Worm (Caenorhabditis elegans) whole organism, L2 larva: Measurements from ENCODE around the gene lea-1.

ENCODE experiments used
- R02D3.7 ChIP-seq: fragments of 150-350 bp; optimal IDR thresholded peaks from 2 replicates; lab custom pipeline; 2014; ENCODE audit warnings: missing biosample characterization, missing genetic modification characterization
- ama-1 ChIP-seq: fragments of 150-350 bp; optimal IDR thresholded peaks from 2 replicates; lab custom pipeline; 2018; ENCODE audit warnings: inconsistent platforms
- elt-3 ChIP-seq: sonication (generic microtip); optimal IDR thresholded peaks from 2 replicates; lab custom pipeline; 2017; ENCODE audit warnings: missing biosample characterization, missing genetic modification characterization
- lin-11 ChIP-seq: fragments of 150-350 bp; sonication (generic microtip); optimal IDR thresholded peaks from 2 replicates; lab custom pipeline; 2014; ENCODE audit warnings: missing biosample characterization, missing genetic modification characterization, inconsistent platforms, mixed read lengths
- lin-39 ChIP-seq: fragments of 150-350 bp; optimal IDR thresholded peaks from 2 replicates; lab custom pipeline; 2014; ENCODE audit warnings: missing biosample characterization, missing genetic modification reagents, missing genetic modification characterization
- mdl-1 ChIP-seq, 2 experiments: fragments of 150-350 bp in 1 of 2; sonication (generic microtip) in 1 of 2; optimal IDR thresholded peaks; 2 replicates each; lab custom pipeline; 2017; ENCODE audit warnings: missing biosample characterization in 2 of 2, missing genetic modification characterization in 2 of 2
- nhr-12 ChIP-seq: fragments of 150-350 bp; optimal IDR thresholded peaks from 2 replicates; lab custom pipeline; 2014; ENCODE audit warnings: missing biosample characterization, missing genetic modification characterization
- nhr-25 ChIP-seq: fragments of 150-350 bp; sonication (generic microtip); optimal IDR thresholded peaks from 3 replicates; lab custom pipeline; 2014; ENCODE audit warnings: missing biosample characterization, missing genetic modification characterization
- sma-9 ChIP-seq, 2 experiments: fragments of 150-350 bp in 1 of 2; sonication (generic microtip) in 1 of 2; optimal IDR thresholded peaks; 2 replicates each; lab custom pipeline; 2014 to 2016; ENCODE audit warnings: missing genetic modification characterization in 2 of 2, mild to moderate bottlenecking in 1 of 2, missing biosample characterization in 1 of 2, missing compliant biosample characterization in 1 of 2, missing genetic modification reagents in 1 of 2, moderate library complexity in 1 of 2

DNA sequence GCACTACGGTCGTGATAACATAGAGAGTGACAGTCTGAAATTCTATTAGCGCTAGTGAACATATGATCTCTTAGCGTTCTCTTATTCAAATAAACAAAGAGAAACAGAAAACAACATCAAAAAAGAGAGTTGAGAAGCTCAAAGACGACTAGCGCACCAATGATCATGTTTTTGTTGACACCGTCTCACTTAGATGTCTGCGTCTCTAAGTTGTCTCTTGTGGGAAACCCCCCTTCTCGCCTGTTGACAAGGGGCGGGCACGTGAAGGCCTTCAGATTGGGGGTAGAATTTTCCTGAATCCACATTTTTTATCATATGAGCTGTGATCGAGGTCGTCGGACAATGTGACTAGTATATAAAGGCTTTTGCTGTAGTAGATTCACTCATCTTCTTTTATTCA lies 8.2 kb downstream of the lea-1 start:
- no peak for TF ChIP-seq nhr-12
- no peak for TF ChIP-seq R02D3.7 (tag; lab: Kevin White, UChicago)
- TF ChIP-seq lin-39 (tag; lab: Kevin White, UChicago), result no peak
- peak; percentile 59 for TF ChIP-seq sma-9 (GFP tag; optimal IDR thresholded peaks at IDR 0.05; lab: Kevin White, UChicago)
- no peak for TF ChIP-seq sma-9 (tag; optimal IDR thresholded peaks at IDR 0.05; lab: Kevin White, UChicago)
- TF ChIP-seq nhr-25 (tag; lab: Kevin White, UChicago), result no peak
- peak in 1 of 2 experiments; percentile 47 for TF ChIP-seq mdl-1 (tag; optimal IDR thresholded peaks at IDR 0.05; lab: Kevin White, UChicago)
- TF ChIP-seq lin-11, result no peak
- no peak for TF ChIP-seq elt-3 (tag; lab: Kevin White, UChicago)
- TF ChIP-seq ama-1 (lab: Kevin White, UChicago), result no peak
